Worm (Caenorhabditis elegans): ENCODE measurements around the gene ipla-7.
A peak's percentile ranks its signal among the peaks of the same experiment; 100 is the strongest.

Gene ipla-7

ce11 chrIV:10084323-10084959, 21.8 kb upstream of the ipla-7 start, which contains the start of gene W01B6.8:
W01B6.8 (minus strand) TSS chrIV:10084373.
- TF ChIP-seq syd-9 (tag; optimal IDR thresholded peaks at IDR 0.05) (peak; percentile 9), pha-2 (tag; optimal IDR thresholded peaks at IDR 0.05) (no peak), elt-4 (tag; optimal IDR thresholded peaks at IDR 0.05) (peak; percentile 2), odd-2 (tag; optimal IDR thresholded peaks at IDR 0.05) (no peak)

DNA sequence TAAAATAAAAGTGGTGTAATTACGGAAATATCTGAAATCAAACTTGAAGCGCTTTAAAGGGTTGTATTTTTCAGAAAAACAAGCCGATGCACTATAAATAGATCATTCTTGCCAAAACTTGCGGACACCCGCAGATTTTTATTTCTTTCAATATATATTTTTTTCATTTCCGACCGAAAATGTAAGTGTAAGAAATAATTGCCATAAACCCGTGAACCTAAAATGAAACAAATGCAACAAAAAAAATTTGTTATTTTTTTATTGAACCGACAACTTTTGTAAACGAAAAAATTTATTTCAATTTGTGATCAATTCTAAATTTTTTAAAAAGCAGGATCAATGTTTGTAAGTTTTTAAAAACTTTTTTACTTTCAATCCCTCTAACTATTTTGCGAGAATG, 18.2 kb upstream of the ipla-7 start, which contains the start of gene W01B6.6:
TSS of gene W01B6.6 (plus strand) at position 301 of the 400 bp plus-strand sequence.
- TF ChIP-seq unc-55 (GFP tag; optimal IDR thresholded peaks at IDR 0.05) (no peak), sox-4 (tag; optimal IDR thresholded peaks at IDR 0.05) (no peak), lin-11 (tag; optimal IDR thresholded peaks at IDR 0.05) (no peak), rnt-1 (tag; optimal IDR thresholded peaks at IDR 0.05) (no peak), pha-2 (tag; optimal IDR thresholded peaks at IDR 0.05) (no peak), nfya-1 (tag; optimal IDR thresholded peaks at IDR 0.05) (no peak), che-1 (tag; optimal IDR thresholded peaks at IDR 0.05) (no peak)

- TF ChIP-seq dmd-4 (tag; optimal IDR thresholded peaks at IDR 0.05; ENCODE audit: borderline replicate concordance) = no peak
- TF ChIP-seq pat-9 (tag; optimal IDR thresholded peaks at IDR 0.05) = no peak
- TF ChIP-seq pax-1 (tag; optimal IDR thresholded peaks at IDR 0.05) = no peak
- TF ChIP-seq ets-4 (tag; optimal IDR thresholded peaks at IDR 0.05) = no peak
- TF ChIP-seq lin-11 (tag; optimal IDR thresholded peaks at IDR 0.05) = no peak
- TF ChIP-seq ceh-30 (tag; optimal IDR thresholded peaks at IDR 0.05) = no peak
- TF ChIP-seq Y22D7AL.16 (tag; optimal IDR thresholded peaks at IDR 0.05) = no peak
- TF ChIP-seq nhr-11 (tag; optimal IDR thresholded peaks at IDR 0.05) = no peak
- no peak for TF ChIP-seq fkh-10 (GFP tag; optimal IDR thresholded peaks at IDR 0.05)
- no peak for TF ChIP-seq F13H6.1 (tag; optimal IDR thresholded peaks at IDR 0.05)
- TF ChIP-seq ceh-19 (GFP tag; optimal IDR thresholded peaks at IDR 0.05) = no peak
- no peak for TF ChIP-seq pha-4 (tag; optimal IDR thresholded peaks at IDR 0.05)
- no peak for TF ChIP-seq unc-42 (tag; optimal IDR thresholded peaks at IDR 0.05)
- TF ChIP-seq ceh-24 (tag; optimal IDR thresholded peaks at IDR 0.05) = no peak
- TF ChIP-seq fax-1 (tag; optimal IDR thresholded peaks at IDR 0.05) = no peak
- TF ChIP-seq K09A11.1 (tag; optimal IDR thresholded peaks at IDR 0.05; ENCODE audit: insufficient read depth) = no peak
- TF ChIP-seq hlh-6 (tag; optimal IDR thresholded peaks at IDR 0.05) = no peak
- TF ChIP-seq eyg-1 (tag; optimal IDR thresholded peaks at IDR 0.05) = no peak
- TF ChIP-seq madf-2 (tag; optimal IDR thresholded peaks at IDR 0.05) = no peak
- no peak for TF ChIP-seq hlh-15 (tag; optimal IDR thresholded peaks at IDR 0.05)
Measured at ce11 chrIV:10078003-10078402, 15.4 kb upstream of the ipla-7 start.

DNA sequence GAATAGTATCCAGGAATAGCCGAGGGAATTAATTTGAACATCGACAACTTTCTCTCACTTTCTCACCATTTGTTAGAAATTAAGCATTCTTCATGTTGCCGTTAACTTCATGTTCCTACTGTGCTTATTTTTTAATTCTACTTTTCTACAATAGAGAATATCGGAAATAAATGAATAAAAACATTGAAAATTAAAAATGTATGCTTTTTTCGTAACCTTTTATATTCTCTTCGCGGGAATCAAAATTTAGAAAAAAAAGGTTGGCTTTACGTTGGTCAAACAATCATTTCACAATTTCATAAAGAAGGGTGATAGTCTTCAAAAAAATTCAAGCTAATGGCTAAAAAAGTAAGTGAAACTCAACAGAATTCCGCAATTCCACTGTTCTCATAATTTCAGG, 13.2 kb upstream of the ipla-7 start, which contains the start of gene W01B6.5:
TSS of gene W01B6.5 (plus strand) at position 301 of the 400 bp plus-strand sequence.
- TF ChIP-seq ahr-1 (tag; optimal IDR thresholded peaks at IDR 0.05) (no peak), sox-2 (GFP tag; IDR thresholded peaks at IDR 0.05) (no peak), mec-3 (tag; optimal IDR thresholded peaks at IDR 0.05; ENCODE audit: borderline replicate concordance) (no peak), ceh-45 (GFP tag; IDR thresholded peaks at IDR 0.05) (no peak), gmeb-2 (tag; optimal IDR thresholded peaks at IDR 0.05) (no peak)

ce11 chrIV:10075034-10075510, 12.4 kb upstream of the ipla-7 start, which contains the start of the genes ttbk-4 and W01B6.4:
ttbk-4 (minus strand) TSS chrIV:10075134.
W01B6.4 (plus strand) TSS chrIV:10075460.
- no peak for TF ChIP-seq tbx-7 (tag; optimal IDR thresholded peaks at IDR 0.05)
- TF ChIP-seq sdc-2 (tag; optimal IDR thresholded peaks at IDR 0.05) = no peak
- no peak for TF ChIP-seq lim-6 (tag; optimal IDR thresholded peaks at IDR 0.05)
- TF ChIP-seq C08G9.2 (tag; optimal IDR thresholded peaks at IDR 0.05) = no peak
- TF ChIP-seq unc-3 (GFP tag; conservative IDR thresholded peaks at IDR 0.05) = no peak
- no peak for TF ChIP-seq unc-3 (tag; optimal IDR thresholded peaks at IDR 0.05)
- TF ChIP-seq gmeb-2 (tag; optimal IDR thresholded peaks at IDR 0.05) = no peak
- no peak for TF ChIP-seq mec-3 (tag; optimal IDR thresholded peaks at IDR 0.05; ENCODE audit: borderline replicate concordance)

Data from whole organism, late embryonic.